Fruit fly (Drosophila melanogaster) S2 (cell line): ENCODE data around the gene AhcyL1.
A peak's percentile ranks its signal among the peaks of the same experiment; 100 is the strongest.

ENCODE experiments used
- CG8478 ChIP-seq: fragments of >200 bp; optimal IDR thresholded peaks from 2 replicates; lab custom pipeline; 2018
- CTCF ChIP-seq, 2 experiments: fragments of >200 bp; optimal IDR thresholded peaks; 2 replicates each; lab custom pipeline; 2018

AhcyL1 gene

dm6 chr3L:2745698-2746410 lies 26.3 kb downstream of the AhcyL1 start:
- TF ChIP-seq CTCF (optimal IDR thresholded peaks at IDR 0.05; lab: Kevin White, UChicago) (no peak), CG8478 (no peak)

- no peak for TF ChIP-seq CG8478
- no peak for TF ChIP-seq CTCF (optimal IDR thresholded peaks at IDR 0.05; lab: Kevin White, UChicago)
Observed at dm6 chr3L:2744963-2745362, 27.2 kb downstream of the AhcyL1 start.

DNA sequence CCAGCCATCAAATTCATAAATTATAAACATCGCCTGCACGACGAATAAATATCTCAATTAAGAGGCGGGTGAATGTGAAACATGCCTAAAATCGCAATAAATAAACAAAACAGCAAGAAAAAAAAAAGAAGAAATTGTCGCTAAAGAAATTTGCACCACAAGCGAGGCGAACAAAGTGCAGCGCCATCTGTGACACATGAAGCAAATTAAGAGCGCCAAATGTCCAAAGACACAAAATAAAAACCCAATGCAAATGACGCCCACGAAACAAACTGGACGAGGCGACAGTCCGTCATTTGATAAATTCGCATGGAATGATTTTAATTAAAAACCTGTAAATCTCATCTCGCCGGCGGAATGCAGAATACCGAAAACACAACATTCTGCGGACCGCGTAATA lies 28.4 kb downstream of the AhcyL1 start:
- TF ChIP-seq CG8478 = no peak
- TF ChIP-seq CTCF (optimal IDR thresholded peaks at IDR 0.05; lab: Kevin White, UChicago) = peak in 1 of 2 experiments; percentile 55

- TF ChIP-seq CG8478 = no peak
Observed at dm6 chr3L:2739450-2739849, 32.7 kb downstream of the AhcyL1 start, which contains the start of gene Acp62F. TSS of gene Acp62F (plus strand) at chr3L:2739750.

DNA sequence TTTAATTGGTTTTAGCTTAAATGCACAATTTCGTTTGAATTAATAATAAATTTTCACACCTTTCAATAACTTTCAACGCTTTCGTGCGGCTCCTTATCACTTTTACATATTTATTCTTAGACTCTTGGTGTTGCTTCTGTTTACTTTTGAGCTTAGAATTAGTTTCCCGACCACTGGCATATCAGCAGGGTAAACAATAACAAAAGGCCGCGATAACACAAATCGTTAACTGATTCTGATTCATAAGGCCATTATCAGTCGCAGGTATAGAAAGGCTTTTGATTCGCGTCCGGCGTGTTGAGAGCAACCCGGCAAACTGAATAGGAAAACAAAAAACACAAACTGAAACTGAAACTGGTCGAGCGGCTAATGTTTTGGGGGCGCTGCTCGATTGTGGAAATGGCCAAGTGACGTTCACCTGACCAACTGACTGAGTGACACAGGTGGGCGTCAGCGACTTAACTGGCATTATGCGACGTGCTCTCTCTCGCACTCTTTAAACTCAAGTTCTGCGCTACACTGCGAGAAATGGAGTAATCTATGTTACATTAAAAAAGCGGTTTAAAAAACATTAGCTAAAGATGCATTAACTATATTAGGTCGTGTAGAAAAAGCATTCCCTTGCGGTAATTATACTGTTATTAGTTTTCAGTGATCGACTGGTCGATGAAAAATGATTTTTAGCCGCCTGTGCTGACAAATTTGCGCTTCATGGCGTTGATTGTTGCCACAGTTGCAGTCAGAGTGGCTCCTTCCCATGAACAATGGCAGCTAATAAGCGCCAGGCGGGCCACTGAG lies 37.6 kb downstream of the AhcyL1 start:
- TF ChIP-seq CG8478 (no peak), CTCF (optimal IDR thresholded peaks at IDR 0.05; lab: Kevin White, UChicago) (no peak)

dm6 chr3L:2733208-2733607 lies 38.9 kb downstream of the AhcyL1 start:
- TF ChIP-seq CG8478 = no peak
- no peak for TF ChIP-seq CTCF (optimal IDR thresholded peaks at IDR 0.05; lab: Kevin White, UChicago)

DNA sequence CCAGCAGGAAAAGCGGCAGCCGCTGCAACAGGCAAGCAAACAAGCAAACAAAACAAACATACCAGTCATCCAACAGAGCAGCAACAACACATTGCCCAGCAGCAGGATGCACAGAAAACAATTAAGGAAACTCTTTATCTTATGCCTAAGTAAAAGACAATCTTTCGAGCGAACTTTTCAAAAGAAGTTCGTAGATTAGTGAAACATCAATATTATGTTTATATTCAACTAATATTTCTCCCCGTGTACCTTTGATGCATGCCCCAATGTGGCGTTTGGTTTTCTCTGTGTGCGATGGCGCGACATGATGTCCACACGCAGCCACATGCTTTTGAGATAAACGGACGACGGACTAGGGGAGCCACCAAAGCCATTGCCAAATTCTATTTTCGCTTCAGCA lies 41.2 kb downstream of the AhcyL1 start:
- no peak for TF ChIP-seq CG8478
- TF ChIP-seq CTCF (optimal IDR thresholded peaks at IDR 0.05; lab: Kevin White, UChicago) = no peak

DNA sequence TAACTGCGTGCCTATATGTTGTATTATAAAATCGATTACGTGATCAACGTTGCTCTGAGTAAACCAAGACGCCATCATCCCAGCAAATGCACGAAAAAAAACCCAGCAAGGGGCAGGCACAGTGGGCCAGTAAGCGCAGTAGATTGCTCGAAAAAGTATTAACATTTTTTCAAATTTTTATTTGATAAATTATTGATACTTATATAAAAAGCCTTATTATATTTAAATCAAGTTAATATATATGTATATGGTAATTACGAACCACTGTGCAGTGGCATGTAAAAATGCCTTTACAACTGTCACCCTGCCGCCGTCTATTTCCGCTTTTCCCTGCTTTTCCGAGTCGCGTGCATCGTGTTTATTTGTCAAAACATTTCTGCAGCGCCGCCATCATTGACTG lies 45.1 kb downstream of the AhcyL1 start:
- no peak for TF ChIP-seq CTCF (optimal IDR thresholded peaks at IDR 0.05; lab: Kevin White, UChicago)
- no peak for TF ChIP-seq CG8478
